Fruit fly (Drosophila melanogaster) whole organism, embryonic: ENCODE measurements around the gene U2af50.

Experiments used
- ATbp ChIP-seq: fragments of 200-800 bp; sonication (Bioruptor generic); optimal IDR thresholded peaks from 2 replicates; lab custom pipeline; 2017; ENCODE audit warnings: missing biosample characterization, mild to moderate bottlenecking, missing genetic modification characterization, missing genetic modification reagents
- Atf6 ChIP-seq: fragments of 200-800 bp; sonication (Bioruptor generic); IDR thresholded peaks from 2 replicates; pipeline ENCODE4 v1.3.6; 2022; ENCODE audit warnings: missing biosample characterization, missing genetic modification characterization
- Awh ChIP-seq: fragments of 200-800 bp; sonication (Bioruptor generic); IDR thresholded peaks from 2 replicates; pipeline ENCODE4, ENCODE4 v1.3.6; 2022; ENCODE audit warnings: missing biosample characterization, missing genetic modification characterization
- B-H2 ChIP-seq: fragments of 200-800 bp; sonication (Bioruptor generic); optimal IDR thresholded peaks from 2 replicates; lab custom pipeline; 2018; ENCODE audit warnings: missing biosample characterization, mild to moderate bottlenecking, missing genetic modification characterization
- Bgb ChIP-seq: fragments of 200-800 bp; sonication (Bioruptor generic); IDR thresholded peaks from 2 replicates; pipeline ENCODE4 v1.3.6; 2022; ENCODE audit warnings: missing biosample characterization, missing genetic modification characterization; ENCODE audit not compliant: partially characterized antibody
- CG1024 ChIP-seq: fragments of 200-800 bp; sonication (Bioruptor generic); IDR thresholded peaks from 2 replicates; pipeline ENCODE4 v1.3.6; 2022; ENCODE audit warnings: missing biosample characterization, missing genetic modification characterization
- CG11085 ChIP-seq: fragments of 200-800 bp; sonication (Bioruptor generic); IDR thresholded peaks from 2 replicates; pipeline ENCODE4 v1.3.6; 2022; ENCODE audit warnings: missing biosample characterization, missing genetic modification characterization
- CG12104 ChIP-seq: fragments of 200-800 bp; sonication (Bioruptor generic); optimal IDR thresholded peaks from 3 replicates; lab custom pipeline; 2016; ENCODE audit warnings: missing biosample characterization, missing genetic modification characterization
- CG14667 ChIP-seq: fragments of 200-800 bp; sonication (Bioruptor generic); IDR thresholded peaks from 2 replicates; pipeline ENCODE4 v1.3.6; 2022; ENCODE audit warnings: missing biosample characterization, missing genetic modification characterization
- CG15479 ChIP-seq: fragments of 200-800 bp; sonication (Bioruptor generic); optimal IDR thresholded peaks from 3 replicates; lab custom pipeline; 2019; ENCODE audit warnings: missing biosample characterization, mild to moderate bottlenecking, missing genetic modification characterization, moderate library complexity
- CG15601 ChIP-seq: fragments of 200-800 bp; sonication (Bioruptor generic); optimal IDR thresholded peaks from 3 replicates; lab custom pipeline; 2019; ENCODE audit warnings: missing biosample characterization, mild to moderate bottlenecking, missing genetic modification characterization, moderate library complexity
- CG17385 ChIP-seq: fragments of 200-800 bp; sonication (Bioruptor generic); optimal IDR thresholded peaks from 3 replicates; lab custom pipeline; 2018; ENCODE audit warnings: missing biosample characterization, mild to moderate bottlenecking, missing genetic modification characterization
- CG17612 ChIP-seq: fragments of 200-800 bp; sonication (Bioruptor generic); IDR thresholded peaks from 2 replicates; pipeline ENCODE4 v1.3.6; 2022; ENCODE audit warnings: missing biosample characterization, missing genetic modification characterization
- CG3281 ChIP-seq: fragments of 200-800 bp; sonication (Bioruptor generic); optimal IDR thresholded peaks from 3 replicates; lab custom pipeline; 2017; ENCODE audit warnings: missing biosample characterization, mild to moderate bottlenecking, missing genetic modification characterization
- CG33557 ChIP-seq: fragments of 200-800 bp; sonication (Bioruptor generic); optimal IDR thresholded peaks from 2 replicates; lab custom pipeline; 2019; ENCODE audit warnings: missing biosample characterization, mild to moderate bottlenecking, missing genetic modification characterization, moderate library complexity
- CTCF ChIP-seq: fragments of 200-800 bp; sonication (Bioruptor generic); optimal IDR thresholded peaks from 2 replicates; lab custom pipeline; 2017; ENCODE audit warnings: missing biosample characterization, mild to moderate bottlenecking, missing genetic modification characterization, moderate library complexity
- CoRest ChIP-seq: fragments of 200-800 bp; sonication (Bioruptor generic); optimal IDR thresholded peaks from 3 replicates; lab custom pipeline; 2018; ENCODE audit warnings: missing biosample characterization, mild to moderate bottlenecking, missing genetic modification characterization, moderate library complexity
- ERR ChIP-seq: fragments of 200-800 bp; sonication (Bioruptor generic); optimal IDR thresholded peaks from 2 replicates; lab custom pipeline; 2016; ENCODE audit warnings: missing biosample characterization, missing genetic modification characterization
- Ets97D ChIP-seq: fragments of 200-800 bp; sonication (Bioruptor generic); optimal IDR thresholded peaks from 3 replicates; lab custom pipeline; 2016; ENCODE audit warnings: missing biosample characterization, missing genetic modification characterization
- Hr51 ChIP-seq, 2 experiments: fragments of 200-800 bp; sonication (Bioruptor generic); optimal IDR thresholded peaks; 2 replicates in 1 of 2; 3 replicates in 1 of 2; lab custom pipeline; 2016 to 2018; ENCODE audit warnings: missing biosample characterization in 2 of 2, missing genetic modification characterization in 2 of 2, mild to moderate bottlenecking in 1 of 2, moderate library complexity in 1 of 2
- Jarid2 ChIP-seq: fragments of 200-800 bp; sonication (Bioruptor generic); optimal IDR thresholded peaks from 3 replicates; lab custom pipeline; 2017; ENCODE audit warnings: mild to moderate bottlenecking, missing biosample characterization, missing genetic modification reagents, missing genetic modification characterization
- Lhr ChIP-seq: fragments of 200-800 bp; sonication (Bioruptor generic); optimal IDR thresholded peaks from 3 replicates; lab custom pipeline; 2017; ENCODE audit warnings: mild to moderate bottlenecking, missing biosample characterization, missing genetic modification reagents, missing genetic modification characterization
- Mad ChIP-seq: fragments of 200-800 bp; sonication (Bioruptor generic); optimal IDR thresholded peaks from 2 replicates; lab custom pipeline; 2016; ENCODE audit warnings: missing biosample characterization, missing genetic modification characterization
- NC2α ChIP-seq: fragments of 200-800 bp; sonication (Bioruptor generic); optimal IDR thresholded peaks from 2 replicates; lab custom pipeline; 2016; ENCODE audit warnings: missing biosample characterization, missing genetic modification characterization
- NFAT ChIP-seq: fragments of 200-800 bp; sonication (Bioruptor generic); IDR thresholded peaks from 2 replicates; pipeline ENCODE4 v1.3.6; 2022; ENCODE audit warnings: missing biosample characterization, missing genetic modification characterization
- Oaz ChIP-seq: fragments of 200-800 bp; sonication (Bioruptor generic); IDR thresholded peaks from 2 replicates; pipeline ENCODE4 v1.3.6; 2022; ENCODE audit warnings: missing biosample characterization, missing genetic modification characterization
- Opbp ChIP-seq: fragments of 200-800 bp; sonication (Bioruptor generic); IDR thresholded peaks from 3 replicates; pipeline ENCODE4 v1.3.6; 2022; ENCODE audit warnings: missing biosample characterization, missing genetic modification characterization; ENCODE audit not compliant: partially characterized antibody
- Pdp1 ChIP-seq, 2 experiments: fragments of 200-800 bp; sonication (Bioruptor generic); optimal IDR thresholded peaks; 3 replicates each; lab custom pipeline; 2016; ENCODE audit warnings: missing biosample characterization in 2 of 2, missing genetic modification characterization in 2 of 2, mild to moderate bottlenecking in 1 of 2, moderate library complexity in 1 of 2
- Ravus ChIP-seq: fragments of 200-800 bp; sonication (Bioruptor generic); IDR thresholded peaks from 2 replicates; pipeline ENCODE4 v1.3.6; 2022; ENCODE audit warnings: missing biosample characterization, missing genetic modification characterization
- Rfx ChIP-seq: fragments of 200-800 bp; sonication (Bioruptor generic); IDR thresholded peaks from 2 replicates; pipeline ENCODE4 v1.3.6; 2022; ENCODE audit warnings: missing biosample characterization, missing genetic modification characterization
- Sox100B ChIP-seq: fragments of 200-800 bp; sonication (Bioruptor generic); optimal IDR thresholded peaks from 3 replicates; lab custom pipeline; 2018; ENCODE audit warnings: missing biosample characterization, mild to moderate bottlenecking, missing genetic modification characterization
- ash1 ChIP-seq: fragments of 200-800 bp; sonication (Bioruptor generic); optimal IDR thresholded peaks from 2 replicates; lab custom pipeline; 2018; ENCODE audit warnings: missing biosample characterization, mild to moderate bottlenecking, missing genetic modification characterization
- br ChIP-seq: fragments of >200 bp; optimal IDR thresholded peaks from 2 replicates; lab custom pipeline; 2017
- cg ChIP-seq: fragments of 200-800 bp; sonication (Bioruptor generic); optimal IDR thresholded peaks from 3 replicates; lab custom pipeline; 2019; ENCODE audit warnings: missing biosample characterization, mild to moderate bottlenecking, missing genetic modification characterization, moderate library complexity
- dan ChIP-seq: fragments of 200-800 bp; sonication (Bioruptor generic); IDR thresholded peaks from 2 replicates; pipeline ENCODE4 v1.3.6; 2022; ENCODE audit warnings: missing biosample characterization, missing genetic modification characterization
- disco-r ChIP-seq: fragments of 200-800 bp; sonication (Bioruptor generic); optimal IDR thresholded peaks from 2 replicates; lab custom pipeline; 2016; ENCODE audit warnings: missing biosample characterization, missing genetic modification characterization
- dysf ChIP-seq: fragments of 200-800 bp; sonication (Bioruptor generic); IDR thresholded peaks from 3 replicates; pipeline ENCODE4 v1.3.6; 2022; ENCODE audit warnings: missing biosample characterization, missing genetic modification characterization
- fd96Cb ChIP-seq: fragments of 200-800 bp; sonication (Bioruptor generic); optimal IDR thresholded peaks from 2 replicates; lab custom pipeline; 2018; ENCODE audit warnings: missing biosample characterization, mild to moderate bottlenecking, missing genetic modification characterization, moderate library complexity
- grn ChIP-seq: fragments of 200-800 bp; sonication (Bioruptor generic); optimal IDR thresholded peaks from 3 replicates; lab custom pipeline; 2017; ENCODE audit warnings: missing biosample characterization, missing genetic modification characterization
- gsb-n ChIP-seq: fragments of 200-800 bp; sonication (Bioruptor generic); optimal IDR thresholded peaks from 3 replicates; lab custom pipeline; 2018; ENCODE audit warnings: missing biosample characterization, mild to moderate bottlenecking, missing genetic modification characterization
- her ChIP-seq: fragments of 200-800 bp; sonication (Bioruptor generic); optimal IDR thresholded peaks from 2 replicates; lab custom pipeline; 2016; ENCODE audit warnings: missing biosample characterization, missing genetic modification characterization
- ken ChIP-seq: fragments of 200-800 bp; sonication (Bioruptor generic); IDR thresholded peaks from 3 replicates; pipeline ENCODE4 v1.3.6; 2022; ENCODE audit warnings: missing biosample characterization, missing genetic modification characterization
- mld ChIP-seq: fragments of 200-800 bp; sonication (Bioruptor generic); IDR thresholded peaks from 3 replicates; pipeline ENCODE4 v1.3.6; 2022; ENCODE audit warnings: missing biosample characterization, missing genetic modification characterization; ENCODE audit not compliant: partially characterized antibody
- odd ChIP-seq: fragments of 200-800 bp; sonication (Bioruptor generic); optimal IDR thresholded peaks from 2 replicates; lab custom pipeline; 2017; ENCODE audit warnings: missing biosample characterization, mild to moderate bottlenecking, missing genetic modification characterization
- otp ChIP-seq: fragments of 200-800 bp; sonication (Bioruptor generic); IDR thresholded peaks from 3 replicates; pipeline ENCODE4, ENCODE4 v1.3.6; 2022; ENCODE audit warnings: missing biosample characterization, missing genetic modification characterization
- run ChIP-seq: fragments of 200-800 bp; sonication (Bioruptor generic); optimal IDR thresholded peaks from 3 replicates; lab custom pipeline; 2018; ENCODE audit warnings: missing biosample characterization, mild to moderate bottlenecking, missing genetic modification characterization
- salm ChIP-seq: fragments of 200-800 bp; sonication (Bioruptor generic); optimal IDR thresholded peaks from 2 replicates; lab custom pipeline; 2018; ENCODE audit warnings: missing biosample characterization, mild to moderate bottlenecking, missing genetic modification characterization
- sima ChIP-seq: fragments of 200-800 bp; sonication (Bioruptor generic); optimal IDR thresholded peaks from 2 replicates; lab custom pipeline; 2016; ENCODE audit warnings: missing biosample characterization, missing genetic modification characterization
- toy ChIP-seq: fragments of 200-800 bp; sonication (Bioruptor generic); IDR thresholded peaks from 2 replicates; pipeline ENCODE4 v1.3.6; 2022; ENCODE audit warnings: missing biosample characterization, missing genetic modification characterization

U2af50 gene

DNA sequence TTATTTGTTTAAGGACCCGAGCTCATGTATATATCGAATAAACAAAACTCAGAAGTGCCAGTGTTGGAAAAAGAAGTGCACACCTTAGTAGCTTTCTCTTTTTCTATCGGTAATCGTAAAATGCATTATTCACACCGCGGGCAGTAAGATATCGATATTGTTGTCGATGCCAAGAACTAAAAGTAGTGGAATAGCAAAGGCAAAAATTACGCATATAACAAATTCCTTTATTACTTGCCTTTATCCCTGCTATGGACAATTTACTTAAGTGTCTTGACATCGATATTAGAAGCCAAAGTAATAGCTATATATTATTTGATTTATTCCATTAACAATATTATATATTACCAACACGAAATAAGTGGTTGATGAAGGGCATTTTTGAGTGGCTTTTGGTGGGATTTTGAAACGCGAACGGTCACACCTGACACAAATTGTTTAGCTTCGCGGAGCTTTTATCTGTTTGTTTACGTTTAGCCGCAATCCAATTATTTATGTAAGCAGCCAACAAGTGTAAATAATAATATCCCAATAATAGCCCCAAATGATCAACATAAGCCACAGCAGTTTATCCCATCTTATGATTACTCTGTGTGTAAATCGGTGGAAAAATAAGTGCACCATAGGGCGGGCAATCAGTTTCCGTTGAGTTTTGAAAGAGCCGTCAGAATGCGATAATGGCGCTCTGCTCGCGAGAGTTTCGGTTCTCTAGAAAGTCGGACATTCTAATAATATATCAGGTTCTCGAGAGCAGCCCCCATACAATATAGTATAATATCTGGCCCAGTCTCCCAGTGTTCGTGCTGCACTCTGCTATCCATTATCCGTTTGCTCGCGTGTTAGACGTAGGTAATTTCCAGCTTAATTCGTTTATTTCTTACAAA lies 26.2 kb upstream of the U2af50 start, which contains the start of the genes CG9992 and CG4239 (continued):
- peak; percentile 40 to 82 for TF ChIP-seq Pdp1 (GFP tag; optimal IDR thresholded peaks at IDR 0.05; lab: Kevin White, UChicago)
- TF ChIP-seq Opbp (GFP tag; lab: Robert Waterston, UW), result peak; percentile 61; the same call in 2 of the 3 replicates
- TF ChIP-seq CG12104 (GFP tag; lab: Kevin White, UChicago), result peak; percentile 36
- TF ChIP-seq CG15479 (GFP tag; lab: Kevin White, UChicago), result no peak
- peak; percentile 61 for TF ChIP-seq fd96Cb
- TF ChIP-seq CoRest (tag; lab: Kevin White, UChicago), result peak; percentile 85
- no peak for TF ChIP-seq B-H2 (GFP tag; lab: Kevin White, UChicago)
- no peak for TF ChIP-seq otp (GFP tag; lab: Robert Waterston, UW)
- TF ChIP-seq Hr51 (GFP tag; optimal IDR thresholded peaks at IDR 0.05; lab: Kevin White, UChicago), result peak; percentile 36 to 59
- peak; percentile 62; the same call in 1 of the 2 replicates for TF ChIP-seq CG11085
- TF ChIP-seq disco-r (GFP tag; lab: Kevin White, UChicago), result no peak
- no peak for TF ChIP-seq grn (GFP tag; lab: Kevin White, UChicago)
- no peak for TF ChIP-seq cg (GFP tag; lab: Kevin White, UChicago)
- no peak for TF ChIP-seq ERR
- peak; percentile 54 for TF ChIP-seq Bgb
- TF ChIP-seq CG17612 (GFP tag; lab: Robert Waterston, UW), result no peak
- peak; percentile 24 for TF ChIP-seq Sox100B (GFP tag; lab: Kevin White, UChicago)
- TF ChIP-seq dan (GFP tag; lab: Robert Waterston, UW), result no peak
- no peak for TF ChIP-seq Oaz (GFP tag; lab: Robert Waterston, UW)
- TF ChIP-seq Ets97D (GFP tag; lab: Kevin White, UChicago), result peak; percentile 27
- peak; percentile 6 for TF ChIP-seq CG15601 (tag; lab: Kevin White, UChicago)
- no peak for TF ChIP-seq br (lab: Kevin White, UChicago)
- TF ChIP-seq gsb-n (tag; lab: Kevin White, UChicago), result no peak
- peak; percentile 69; the same call in 1 of the 2 replicates for TF ChIP-seq Rfx (GFP tag; lab: Robert Waterston, UW)
- TF ChIP-seq CG17385, result peak; percentile 45
- TF ChIP-seq CG14667 (GFP tag; lab: Robert Waterston, UW), result 0 out of 2 replicates have a peak, but pooled peaks have one; percentile 7
- TF ChIP-seq sima (GFP tag; lab: Kevin White, UChicago), result no peak
- peak; percentile 5 for TF ChIP-seq her (GFP tag; lab: Kevin White, UChicago)
- peak; percentile 48; the same call in 1 of the 2 replicates for TF ChIP-seq NFAT (GFP tag; lab: Robert Waterston, UW)
- no peak for TF ChIP-seq mld (GFP tag; lab: Robert Waterston, UW)
- TF ChIP-seq dysf, result peak; percentile 73
- TF ChIP-seq ATbp (GFP tag; lab: Kevin White, UChicago), result peak; percentile 29
- TF ChIP-seq CG33557 (GFP tag; lab: Kevin White, UChicago), result no peak
- peak; percentile 11 for TF ChIP-seq Mad (GFP tag; lab: Kevin White, UChicago)
- TF ChIP-seq Atf6 (GFP tag; lab: Robert Waterston, UW), result peak; percentile 62
- no peak for TF ChIP-seq Awh (GFP tag; lab: Robert Waterston, UW)
- peak; percentile 44 for TF ChIP-seq CG3281 (GFP tag; lab: Kevin White, UChicago)
- TF ChIP-seq CTCF (GFP tag; lab: Kevin White, UChicago), result no peak
- TF ChIP-seq ken, result 0 out of 3 replicates have a peak, but pooled peaks have one; percentile 9
- TF ChIP-seq NC2α (GFP tag; lab: Kevin White, UChicago), result no peak
- TF ChIP-seq Ravus (GFP tag; lab: Robert Waterston, UW), result no peak; the same call in 1 of the 2 replicates
- TF ChIP-seq ash1 (GFP tag; lab: Kevin White, UChicago), result no peak
- no peak for TF ChIP-seq Jarid2 (GFP tag; lab: Kevin White, UChicago)
- no peak for TF ChIP-seq toy (GFP tag; lab: Robert Waterston, UW)
- peak; percentile 78 for TF ChIP-seq Lhr (GFP tag; lab: Kevin White, UChicago)
- TF ChIP-seq CG1024, result peak; percentile 29; the same call in 1 of the 2 replicates
- no peak for TF ChIP-seq salm (tag; lab: Kevin White, UChicago)
- TF ChIP-seq odd (GFP tag; lab: Kevin White, UChicago), result no peak
- no peak for TF ChIP-seq run (tag; lab: Kevin White, UChicago)
